Worm (Caenorhabditis elegans) whole organism, young adult: ENCODE results near the gene K11H12.1.

Source experiments
- B0261.1 ChIP-seq: sonication (generic microtip); optimal IDR thresholded peaks from 2 replicates; lab custom pipeline; 2016; ENCODE audit warnings: mild to moderate bottlenecking, missing genetic modification characterization, moderate library complexity, missing compliant biosample characterization
- F22D6.2 ChIP-seq: sonication (generic microtip); optimal IDR thresholded peaks from 2 replicates; lab custom pipeline; 2016; ENCODE audit warnings: mild to moderate bottlenecking, missing genetic modification characterization, missing compliant biosample characterization
- F23B12.7 ChIP-seq: sonication (generic microtip); optimal IDR thresholded peaks from 2 replicates; lab custom pipeline; 2017; ENCODE audit warnings: missing genetic modification characterization, mild to moderate bottlenecking, missing compliant biosample characterization, antibody characterized with exemption, moderate library complexity; ENCODE audit not compliant: insufficient read depth
- F39B2.1 ChIP-seq: fragments of 200-800 bp; sonication (Bioruptor generic); IDR thresholded peaks from 2 replicates; pipeline ENCODE4 v1.3.6; 2022; ENCODE audit warnings: missing genetic modification reagents, missing genetic modification characterization, missing compliant biosample characterization
- F49E8.2 ChIP-seq: sonication (generic microtip); optimal IDR thresholded peaks from 3 replicates; lab custom pipeline; 2017; ENCODE audit warnings: missing genetic modification characterization, mild to moderate bottlenecking, missing compliant biosample characterization, antibody characterized with exemption, moderate library complexity; ENCODE audit not compliant: insufficient read depth
- T07F8.4 ChIP-seq: sonication (generic microtip); optimal IDR thresholded peaks from 2 replicates; lab custom pipeline; 2016; ENCODE audit warnings: mild to moderate bottlenecking, missing genetic modification characterization, moderate library complexity, missing compliant biosample characterization
- Y56A3A.18 ChIP-seq: fragments of 200-800 bp; sonication (Bioruptor generic); IDR thresholded peaks from 2 replicates; pipeline ENCODE4 v1.3.6; 2022; ENCODE audit warnings: missing genetic modification reagents, missing genetic modification characterization, missing compliant biosample characterization
- Y79H2A.3 ChIP-seq: fragments of 200-800 bp; sonication (Bioruptor generic); conservative IDR thresholded peaks from 2 replicates; pipeline ENCODE4 v1.3.6; 2022; ENCODE audit warnings: missing genetic modification reagents, missing genetic modification characterization, missing compliant biosample characterization
- ZK185.1 ChIP-seq: sonication (generic microtip); optimal IDR thresholded peaks from 2 replicates; lab custom pipeline; 2016; ENCODE audit warnings: mild to moderate bottlenecking, missing genetic modification characterization, missing compliant biosample characterization; ENCODE audit not compliant: poor library complexity, severe bottlenecking
- ama-1 ChIP-seq, 3 experiments: fragments of 150-350 bp in 1 of 3; sonication (generic microtip) in 2 of 3; optimal IDR thresholded peaks; 2 replicates each; lab custom pipeline; 2014 to 2018; ENCODE audit warnings: missing biosample characterization in 2 of 3, missing genetic modification characterization in 2 of 3, missing genetic modification reagents in 2 of 3
- aptf-2 ChIP-seq: fragments of 200-800 bp; sonication (Bioruptor generic); conservative IDR thresholded peaks from 2 replicates; pipeline ENCODE4 v1.3.6; 2022; ENCODE audit warnings: missing genetic modification reagents, missing genetic modification characterization, missing compliant biosample characterization
- aptf-3 ChIP-seq: fragments of 200-800 bp; sonication (Bioruptor generic); IDR thresholded peaks from 2 replicates; pipeline ENCODE4 v1.3.6; 2022; ENCODE audit warnings: missing genetic modification characterization, missing compliant biosample characterization
- atf-7 ChIP-seq: sonication (generic microtip); optimal IDR thresholded peaks from 2 replicates; lab custom pipeline; 2017; ENCODE audit warnings: mild to moderate bottlenecking, missing genetic modification characterization, missing compliant biosample characterization
- attf-3 ChIP-seq: fragments of 200-800 bp; sonication (Bioruptor generic); conservative IDR thresholded peaks from 2 replicates; pipeline ENCODE4 v1.3.6; 2022; ENCODE audit warnings: missing genetic modification reagents, missing genetic modification characterization, missing compliant biosample characterization
- bed-1 ChIP-seq: fragments of 200-800 bp; sonication (Bioruptor generic); IDR thresholded peaks from 2 replicates; pipeline ENCODE4 v1.3.6; 2022; ENCODE audit warnings: missing genetic modification reagents, missing genetic modification characterization, missing compliant biosample characterization
- bed-2 ChIP-seq: fragments of 200-800 bp; sonication (Bioruptor generic); IDR thresholded peaks from 2 replicates; pipeline ENCODE4 v1.3.6; 2022; ENCODE audit warnings: missing genetic modification reagents, missing genetic modification characterization, missing compliant biosample characterization
- cebp-1 ChIP-seq, 2 experiments: fragments of 200-800 bp in 1 of 2; sonication (Bioruptor generic) in 1 of 2; sonication (generic microtip) in 1 of 2; IDR thresholded peaks in 1 of 2; optimal IDR thresholded peaks in 1 of 2; 2 replicates each; pipeline versions ENCODE4 v1.3.6 to Lab custom; 2017 to 2022; ENCODE audit warnings: missing compliant biosample characterization in 2 of 2, missing genetic modification characterization in 2 of 2, mild to moderate bottlenecking in 1 of 2, missing genetic modification reagents in 1 of 2, moderate library complexity in 1 of 2
- ceh-27 ChIP-seq: fragments of 200-800 bp; sonication (Bioruptor generic); optimal IDR thresholded peaks from 2 replicates; lab custom pipeline; 2018; ENCODE audit warnings: mild to moderate bottlenecking, missing genetic modification characterization, moderate library complexity, missing compliant biosample characterization
- chd-7 ChIP-seq: sonication (generic microtip); optimal IDR thresholded peaks from 2 replicates; lab custom pipeline; 2016; ENCODE audit warnings: mild to moderate bottlenecking, missing genetic modification characterization, moderate library complexity, missing compliant biosample characterization
- dox-1 ChIP-seq: fragments of 200-800 bp; sonication (Bioruptor generic); IDR thresholded peaks from 2 replicates; pipeline ENCODE4 v1.3.6; 2022; ENCODE audit warnings: missing genetic modification reagents, missing genetic modification characterization, missing compliant biosample characterization
- him-1 ChIP-seq: sonication (generic microtip); optimal IDR thresholded peaks from 2 replicates; lab custom pipeline; 2016; ENCODE audit warnings: missing genotype, missing genetic modification reagents, missing genetic modification characterization, missing compliant biosample characterization
- hmg-1.2 ChIP-seq: fragments of 200-800 bp; sonication (Bioruptor generic); IDR thresholded peaks from 2 replicates; pipeline ENCODE4 v1.3.6; 2022; ENCODE audit warnings: missing genetic modification reagents, missing genetic modification characterization, missing compliant biosample characterization
- lsl-1 ChIP-seq: fragments of 200-800 bp; sonication (Bioruptor generic); optimal IDR thresholded peaks from 2 replicates; lab custom pipeline; 2018; ENCODE audit warnings: mild to moderate bottlenecking, missing genetic modification characterization, moderate library complexity, missing compliant biosample characterization
- madf-6 ChIP-seq: fragments of 200-800 bp; sonication (Bioruptor generic); IDR thresholded peaks from 2 replicates; pipeline ENCODE4 v1.3.6; 2022; ENCODE audit warnings: missing genetic modification reagents, missing genetic modification characterization, missing compliant biosample characterization
- madf-8 ChIP-seq: fragments of 200-800 bp; sonication (Bioruptor generic); conservative IDR thresholded peaks from 2 replicates; pipeline ENCODE4 v1.3.6; 2022; ENCODE audit warnings: missing genetic modification reagents, missing genetic modification characterization, missing compliant biosample characterization
- mcd-1 ChIP-seq: fragments of 200-800 bp; sonication (Bioruptor generic); IDR thresholded peaks from 2 replicates; pipeline ENCODE4 v1.3.6; 2022; ENCODE audit warnings: missing genetic modification reagents, missing genetic modification characterization, missing compliant biosample characterization
- nfya-2 ChIP-seq: fragments of 200-800 bp; sonication (Bioruptor generic); IDR thresholded peaks from 2 replicates; pipeline ENCODE4 v1.3.6; 2022; ENCODE audit warnings: missing genetic modification reagents, missing genetic modification characterization, missing compliant biosample characterization
- nfyb-1 ChIP-seq: fragments of 200-800 bp; sonication (Bioruptor generic); IDR thresholded peaks from 2 replicates; pipeline ENCODE4 v1.3.6; 2022; ENCODE audit warnings: missing genetic modification reagents, missing genetic modification characterization, missing compliant biosample characterization
- nhr-27 ChIP-seq: fragments of 200-800 bp; sonication (Bioruptor generic); optimal IDR thresholded peaks from 2 replicates; lab custom pipeline; 2018; ENCODE audit warnings: mild to moderate bottlenecking, missing genetic modification characterization, moderate library complexity, missing compliant biosample characterization
- repo-1 ChIP-seq: sonication (generic microtip); optimal IDR thresholded peaks from 2 replicates; lab custom pipeline; 2017; ENCODE audit warnings: mild to moderate bottlenecking, missing genetic modification characterization, missing compliant biosample characterization
- sdz-38 ChIP-seq: sonication (generic microtip); optimal IDR thresholded peaks from 2 replicates; lab custom pipeline; 2016; ENCODE audit warnings: missing genotype, missing genetic modification characterization, missing compliant biosample characterization
- snpc-1.1 ChIP-seq: sonication (generic microtip); optimal IDR thresholded peaks from 2 replicates; lab custom pipeline; 2017; ENCODE audit warnings: missing genetic modification characterization, mild to moderate bottlenecking, missing compliant biosample characterization, antibody characterized with exemption, moderate library complexity, missing genotype, missing genetic modification reagents; ENCODE audit not compliant: insufficient read depth
- snpc-3.4 ChIP-seq: sonication (generic microtip); optimal IDR thresholded peaks from 2 replicates; lab custom pipeline; 2017; ENCODE audit warnings: missing genetic modification characterization, mild to moderate bottlenecking, missing compliant biosample characterization, antibody characterized with exemption, moderate library complexity, missing genotype, missing genetic modification reagents
- snpc-4 ChIP-seq, 5 experiments: fragments of 150-350 bp in 1 of 5; sonication (generic microtip) in 4 of 5; optimal IDR thresholded peaks; 2 replicates each; lab custom pipeline; 2014 to 2018; ENCODE audit warnings: missing genetic modification characterization in 5 of 5, missing biosample characterization in 3 of 5, antibody characterized with exemption in 2 of 5, mild to moderate bottlenecking in 2 of 5, missing compliant biosample characterization in 2 of 5, missing genotype in 2 of 5, moderate library complexity in 2 of 5, missing genetic modification reagents in 1 of 5
- tbx-9 ChIP-seq: sonication (generic microtip); optimal IDR thresholded peaks from 2 replicates; lab custom pipeline; 2016; ENCODE audit warnings: borderline replicate concordance, missing genetic modification characterization, inconsistent platforms, missing compliant biosample characterization
- tlf-1 ChIP-seq: fragments of 200-800 bp; sonication (Bioruptor generic); optimal IDR thresholded peaks from 2 replicates; lab custom pipeline; 2018; ENCODE audit warnings: mild to moderate bottlenecking, missing genetic modification characterization, missing compliant biosample characterization
- unc-130 ChIP-seq: sonication (generic microtip); optimal IDR thresholded peaks from 2 replicates; lab custom pipeline; 2016; ENCODE audit warnings: missing genetic modification reagents, missing genetic modification characterization, missing compliant biosample characterization
- xnd-1 ChIP-seq: sonication (generic microtip); optimal IDR thresholded peaks from 2 replicates; lab custom pipeline; 2016; ENCODE audit warnings: missing genotype, missing genetic modification reagents, missing genetic modification characterization, missing compliant biosample characterization
- zfh-2 ChIP-seq: fragments of 200-800 bp; sonication (Bioruptor generic); conservative IDR thresholded peaks from 2 replicates; pipeline ENCODE4 v1.3.6; 2022; ENCODE audit warnings: missing genetic modification reagents, missing genetic modification characterization, missing compliant biosample characterization
- ztf-25 ChIP-seq: fragments of 200-800 bp; sonication (Bioruptor generic); IDR thresholded peaks from 2 replicates; pipeline ENCODE4 v1.3.6; 2022; ENCODE audit warnings: missing genetic modification reagents, missing genetic modification characterization, missing compliant biosample characterization
- ztf-6 ChIP-seq: fragments of 200-800 bp; sonication (Bioruptor generic); IDR thresholded peaks from 2 replicates; pipeline ENCODE4 v1.3.6; 2022; ENCODE audit warnings: missing genetic modification reagents, missing genetic modification characterization, missing compliant biosample characterization

K11H12.1 gene

DNA sequence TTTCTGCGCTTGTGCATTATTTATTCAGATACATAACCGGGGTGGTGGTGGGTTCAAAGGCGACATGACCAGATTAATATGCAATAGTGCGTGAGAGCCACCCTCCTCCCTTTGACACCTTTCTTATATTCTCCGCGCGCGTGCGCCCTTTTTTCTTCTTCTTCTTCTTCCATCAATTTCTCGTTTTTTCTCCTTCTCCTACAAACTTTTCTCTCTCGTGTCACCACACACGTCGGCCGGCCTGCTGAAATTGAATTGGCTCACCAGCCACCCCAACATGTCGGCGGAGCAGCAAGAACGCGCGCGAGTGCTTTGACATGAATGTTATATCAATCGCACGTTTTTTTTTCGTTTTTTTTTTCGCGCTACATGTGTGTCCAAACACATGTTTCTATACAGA is 6.4 kb upstream of the K11H12.1 start:
- TF ChIP-seq nfya-2 (GFP tag; lab: Robert Waterston, UW) (no peak), T07F8.4 (no peak), zfh-2 (peak; percentile 65)

ce11 chrIV:658497-659177 is 5.4 kb upstream of the K11H12.1 start:
- TF ChIP-seq ztf-6 (GFP tag; lab: Robert Waterston, UW) (no peak), xnd-1 (tag; lab: Kevin White, UChicago) (no peak), repo-1 (peak; percentile 63), tbx-9 (no peak), F39B2.1 (GFP tag; lab: Robert Waterston, UW) (no peak), madf-8 (GFP tag; lab: Robert Waterston, UW) (no peak), sdz-38 (tag; lab: Kevin White, UChicago) (no peak), hmg-1.2 (GFP tag; lab: Robert Waterston, UW) (0 out of 2 replicates have a peak, but pooled peaks have one; percentile 16), F22D6.2 (tag; lab: Kevin White, UChicago) (no peak), F23B12.7 (tag; lab: Kevin White, UChicago) (no peak), ZK185.1 (tag; lab: Kevin White, UChicago) (no peak), aptf-2 (GFP tag; lab: Robert Waterston, UW) (no peak), cebp-1 (GFP tag; IDR thresholded peaks at IDR 0.05; lab: Robert Waterston, UW) (no peak), cebp-1 (tag; optimal IDR thresholded peaks at IDR 0.05; lab: Kevin White, UChicago) (peak; percentile 54), ceh-27 (GFP tag; lab: Kevin White, UChicago) (no peak), bed-1 (GFP tag; lab: Robert Waterston, UW) (no peak), ama-1 (optimal IDR thresholded peaks at IDR 0.05; lab: Kevin White, UChicago) (no peak), ama-1 (GFP tag; optimal IDR thresholded peaks at IDR 0.05; lab: Kevin White, UChicago) (no peak), nhr-27 (tag; lab: Kevin White, UChicago) (no peak), atf-7 (no peak), attf-3 (no peak)
- TF ChIP-seq, all 124 proteins: peak for 3

DNA sequence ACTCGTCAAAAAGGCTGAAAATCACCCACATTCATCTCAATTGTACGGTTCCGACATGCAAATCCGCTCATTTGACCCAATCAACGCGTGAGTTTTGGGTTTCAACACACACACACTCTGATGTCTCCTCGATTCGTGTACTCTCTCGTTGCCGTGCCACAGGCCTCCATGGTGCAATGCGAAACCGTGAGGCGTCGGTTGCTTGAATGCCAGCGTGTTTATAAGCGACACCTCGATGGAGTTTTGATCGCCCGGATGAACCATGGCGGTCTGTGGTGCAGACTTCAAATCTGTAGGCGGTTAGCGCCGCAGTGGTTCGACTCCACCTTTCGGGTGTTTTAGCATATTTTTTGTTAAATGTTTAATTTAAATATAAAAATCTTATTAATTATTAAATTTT is 4.7 kb upstream of the K11H12.1 start:
- TF ChIP-seq ztf-25 (GFP tag; lab: Robert Waterston, UW) (0 out of 2 replicates have a peak, but pooled peaks have one; percentile 21), nfyb-1 (GFP tag; lab: Robert Waterston, UW) (peak; percentile 76), mcd-1 (GFP tag; lab: Robert Waterston, UW) (peak; percentile 74), snpc-4 (GFP tag; optimal IDR thresholded peaks at IDR 0.05; lab: Kevin White, UChicago) (peak; percentile 94), snpc-4 (tag; optimal IDR thresholded peaks at IDR 0.05; lab: Kevin White, UChicago) (peak; percentile 97 to 98 (median 98)), T07F8.4 (no peak), F49E8.2 (peak; percentile 87), zfh-2 (peak; percentile 52; the same call in 1 of the 2 replicates), madf-6 (GFP tag; lab: Robert Waterston, UW) (peak; percentile 68), Y79H2A.3 (GFP tag; lab: Robert Waterston, UW) (no peak), unc-130 (GFP tag; lab: Kevin White, UChicago) (no peak), B0261.1 (peak; percentile 59), tlf-1 (GFP tag; lab: Kevin White, UChicago) (peak; percentile 52), snpc-3.4 (tag; lab: Kevin White, UChicago) (peak; percentile 87), hmg-1.2 (GFP tag; lab: Robert Waterston, UW) (peak; percentile 96), bed-2 (GFP tag; lab: Robert Waterston, UW) (0 out of 2 replicates have a peak, but pooled peaks have one; percentile 24), chd-7 (tag; lab: Kevin White, UChicago) (peak; percentile 4), aptf-3 (GFP tag; lab: Robert Waterston, UW) (0 out of 2 replicates have a peak, but pooled peaks have one; percentile 48), him-1 (tag; lab: Kevin White, UChicago) (no peak), dox-1 (GFP tag; lab: Robert Waterston, UW) (peak; percentile 80), snpc-1.1 (peak; percentile 95), ZK185.1 (tag; lab: Kevin White, UChicago) (peak; percentile 44), lsl-1 (GFP tag; lab: Kevin White, UChicago) (peak; percentile 69), Y56A3A.18 (0 out of 2 replicates have a peak, but pooled peaks have one; percentile 56)
